Worm (Caenorhabditis elegans) whole organism, L1 larva: ENCODE data around the gene sre-15.
A peak's percentile ranks its signal among the peaks of the same experiment; 100 is the strongest.

Experiments used
- F16B12.6 ChIP-seq: fragments of 150-350 bp; optimal IDR thresholded peaks from 2 replicates; lab custom pipeline; 2014; ENCODE audit warnings: missing biosample characterization, missing genetic modification characterization
- aha-1 ChIP-seq: fragments of 150-350 bp; optimal IDR thresholded peaks from 2 replicates; lab custom pipeline; 2014; ENCODE audit warnings: missing biosample characterization, missing genetic modification characterization
- aly-2 ChIP-seq: fragments of 150-350 bp; optimal IDR thresholded peaks from 2 replicates; lab custom pipeline; 2014; ENCODE audit warnings: missing biosample characterization, missing genetic modification characterization
- blmp-1 ChIP-seq: fragments of 150-350 bp; optimal IDR thresholded peaks from 2 replicates; lab custom pipeline; 2014; ENCODE audit warnings: missing biosample characterization, missing genetic modification characterization
- ceh-63 ChIP-seq: fragments of 200-800 bp; sonication (Bioruptor generic); optimal IDR thresholded peaks from 2 replicates; lab custom pipeline; 2018; ENCODE audit warnings: mild to moderate bottlenecking, missing genetic modification characterization, missing compliant biosample characterization
- ceh-90 ChIP-seq: sonication (generic microtip); optimal IDR thresholded peaks from 2 replicates; lab custom pipeline; 2016; ENCODE audit warnings: missing genetic modification characterization, missing compliant biosample characterization
- ces-1 ChIP-seq: fragments of 150-350 bp; optimal IDR thresholded peaks from 2 replicates; lab custom pipeline; 2014; ENCODE audit warnings: missing biosample characterization, missing genetic modification reagents, missing genetic modification characterization
- dsc-1 ChIP-seq: sonication (generic microtip); optimal IDR thresholded peaks from 2 replicates; lab custom pipeline; 2016; ENCODE audit warnings: mild to moderate bottlenecking, missing genetic modification characterization, missing compliant biosample characterization
- ets-5 ChIP-seq: fragments of 200-800 bp; sonication (Bioruptor generic); IDR thresholded peaks from 2 replicates; pipeline ENCODE4 v1.3.6; 2022; ENCODE audit warnings: missing genetic modification characterization, missing compliant biosample characterization
- fkh-8 ChIP-seq: sonication (generic microtip); optimal IDR thresholded peaks from 2 replicates; lab custom pipeline; 2016; ENCODE audit warnings: mild to moderate bottlenecking, missing genetic modification characterization, missing compliant biosample characterization
- grh-1 ChIP-seq: fragments of 200-800 bp; sonication (Bioruptor generic); IDR thresholded peaks from 2 replicates; pipeline ENCODE4 v1.3.6; 2022; ENCODE audit warnings: missing genetic modification reagents, missing genetic modification characterization, missing compliant biosample characterization
- hpl-2 ChIP-seq: fragments of 150-350 bp; optimal IDR thresholded peaks from 2 replicates; lab custom pipeline; 2014; ENCODE audit warnings: missing biosample characterization, missing genetic modification reagents, missing genetic modification characterization
- irx-1 ChIP-seq: sonication (generic microtip); optimal IDR thresholded peaks from 2 replicates; lab custom pipeline; 2016; ENCODE audit warnings: missing genetic modification characterization, missing compliant biosample characterization
- lin-13 ChIP-seq: fragments of 150-350 bp; optimal IDR thresholded peaks from 2 replicates; lab custom pipeline; 2014; ENCODE audit warnings: missing biosample characterization, missing genetic modification reagents, missing genetic modification characterization
- lin-14 ChIP-seq: fragments of 200-800 bp; sonication (Bioruptor generic); optimal IDR thresholded peaks from 2 replicates; lab custom pipeline; 2018; ENCODE audit warnings: mild to moderate bottlenecking, missing genetic modification characterization, moderate library complexity, missing compliant biosample characterization
- lin-15B ChIP-seq: fragments of 150-350 bp; sonication (generic microtip); optimal IDR thresholded peaks from 3 replicates; lab custom pipeline; 2014; ENCODE audit warnings: missing biosample characterization, missing genetic modification characterization
- lir-3 ChIP-seq: sonication (generic microtip); optimal IDR thresholded peaks from 2 replicates; lab custom pipeline; 2016; ENCODE audit warnings: mild to moderate bottlenecking, missing genetic modification characterization, moderate library complexity, missing compliant biosample characterization; ENCODE audit not compliant: poor library complexity
- mep-1 ChIP-seq: fragments of 150-350 bp; optimal IDR thresholded peaks from 2 replicates; lab custom pipeline; 2014; ENCODE audit warnings: missing biosample characterization, missing genetic modification characterization
- nhr-12 ChIP-seq: sonication (generic microtip); optimal IDR thresholded peaks from 2 replicates; lab custom pipeline; 2017; ENCODE audit warnings: missing biosample characterization, missing genetic modification characterization
- nhr-237 ChIP-seq: fragments of 150-350 bp; optimal IDR thresholded peaks from 2 replicates; lab custom pipeline; 2014; ENCODE audit warnings: missing biosample characterization, missing genetic modification characterization
- nhr-76 ChIP-seq: sonication (generic microtip); optimal IDR thresholded peaks from 2 replicates; lab custom pipeline; 2017; ENCODE audit warnings: missing biosample characterization, missing genetic modification characterization
- nhr-77 ChIP-seq: fragments of 150-350 bp; optimal IDR thresholded peaks from 2 replicates; lab custom pipeline; 2014; ENCODE audit warnings: missing biosample characterization, missing genetic modification characterization
- nhr-85 ChIP-seq: sonication (generic microtip); peaks from one replicate; lab custom pipeline; 2016; ENCODE audit warnings: missing genetic modification characterization, inconsistent platforms, missing compliant biosample characterization
- nhr-90 ChIP-seq: sonication (generic microtip); optimal IDR thresholded peaks from 2 replicates; lab custom pipeline; 2016; ENCODE audit warnings: mild to moderate bottlenecking, missing genetic modification characterization, missing compliant biosample characterization; ENCODE audit not compliant: poor library complexity
- pag-3 ChIP-seq: sonication (generic microtip); optimal IDR thresholded peaks from 2 replicates; lab custom pipeline; 2017; ENCODE audit warnings: missing genetic modification characterization, mild to moderate bottlenecking, missing compliant biosample characterization, antibody characterized with exemption, borderline replicate concordance; ENCODE audit not compliant: insufficient read depth
- skn-1 ChIP-seq: fragments of 150-350 bp; optimal IDR thresholded peaks from 2 replicates; lab custom pipeline; 2014; ENCODE audit warnings: missing biosample characterization, missing genetic modification characterization
- snpc-4 ChIP-seq: fragments of 150-350 bp; optimal IDR thresholded peaks from 2 replicates; lab custom pipeline; 2014; ENCODE audit warnings: missing biosample characterization, missing genetic modification characterization
- sox-4 ChIP-seq: sonication (generic microtip); optimal IDR thresholded peaks from 2 replicates; lab custom pipeline; 2016; ENCODE audit warnings: missing genetic modification characterization, missing compliant biosample characterization
- sptf-1 ChIP-seq: fragments of 150-350 bp; optimal IDR thresholded peaks from 2 replicates; lab custom pipeline; 2014; ENCODE audit warnings: missing biosample characterization, missing genetic modification characterization
- sup-37 ChIP-seq: fragments of 200-800 bp; sonication (Bioruptor generic); optimal IDR thresholded peaks from 2 replicates; lab custom pipeline; 2018; ENCODE audit warnings: mild to moderate bottlenecking, missing genetic modification characterization, missing compliant biosample characterization
- unc-62 ChIP-seq: fragments of 150-350 bp; optimal IDR thresholded peaks from 2 replicates; lab custom pipeline; 2014; ENCODE audit warnings: missing biosample characterization, missing genetic modification reagents, missing genetic modification characterization
- unc-98 ChIP-seq: fragments of 200-800 bp; sonication (Bioruptor generic); IDR thresholded peaks from 2 replicates; pipeline ENCODE4 v1.3.6; 2022; ENCODE audit warnings: missing genetic modification characterization, missing compliant biosample characterization
- xbp-1 ChIP-seq: sonication (generic microtip); optimal IDR thresholded peaks from 2 replicates; lab custom pipeline; 2016; ENCODE audit warnings: missing genetic modification characterization, missing compliant biosample characterization
- ztf-11 ChIP-seq, 2 experiments: sonication (generic microtip); optimal IDR thresholded peaks; 2 replicates each; lab custom pipeline; 2016 to 2017; ENCODE audit warnings: missing genetic modification characterization in 2 of 2, missing biosample characterization in 1 of 2, missing compliant biosample characterization in 1 of 2
- ztf-4 ChIP-seq: fragments of 150-350 bp; optimal IDR thresholded peaks from 2 replicates; lab custom pipeline; 2014; ENCODE audit warnings: missing biosample characterization, missing genetic modification characterization

The sre-15 gene

ce11 chrIV:12238851-12239250, 5.8 kb downstream of the sre-15 start, which contains the start of gene sre-19:
Gene sre-19 (minus strand): TSS chrIV:12238951.
- TF ChIP-seq sup-37 (GFP tag; lab: Kevin White, UChicago): no peak
- no peak for TF ChIP-seq snpc-4 (tag; lab: Kevin White, UChicago)
- TF ChIP-seq lin-14: no peak
- TF ChIP-seq grh-1 (GFP tag; lab: Robert Waterston, UW): no peak
- TF ChIP-seq lir-3 (tag; lab: Kevin White, UChicago): no peak
- no peak for TF ChIP-seq unc-98
- no peak for TF ChIP-seq F16B12.6
- TF ChIP-seq xbp-1 (tag; lab: Kevin White, UChicago): no peak
- TF ChIP-seq unc-62: no peak
- TF ChIP-seq irx-1 (tag; lab: Kevin White, UChicago): no peak
- TF ChIP-seq nhr-77 (tag; lab: Kevin White, UChicago): no peak
- no peak for TF ChIP-seq nhr-76 (tag; lab: Kevin White, UChicago)
- TF ChIP-seq nhr-85 (tag; lab: Kevin White, UChicago): no peak
- TF ChIP-seq aha-1: no peak
- TF ChIP-seq skn-1: no peak
- TF ChIP-seq mep-1 (tag; lab: Kevin White, UChicago): no peak
- TF ChIP-seq nhr-12 (tag; lab: Kevin White, UChicago): no peak
- TF ChIP-seq aly-2 (tag; lab: Kevin White, UChicago): no peak
- no peak for TF ChIP-seq pag-3 (tag; lab: Kevin White, UChicago)

- TF ChIP-seq fkh-8 (tag; lab: Kevin White, UChicago) (peak; percentile 31), nhr-237 (no peak)
- TF ChIP-seq, all 84 proteins: peak for 1
These were observed 8.6 kb downstream of the sre-15 start, which contains the start of gene sre-16 for ce11 chrIV:12236011-12236410. Gene sre-16 (minus strand): TSS chrIV:12236111.

DNA sequence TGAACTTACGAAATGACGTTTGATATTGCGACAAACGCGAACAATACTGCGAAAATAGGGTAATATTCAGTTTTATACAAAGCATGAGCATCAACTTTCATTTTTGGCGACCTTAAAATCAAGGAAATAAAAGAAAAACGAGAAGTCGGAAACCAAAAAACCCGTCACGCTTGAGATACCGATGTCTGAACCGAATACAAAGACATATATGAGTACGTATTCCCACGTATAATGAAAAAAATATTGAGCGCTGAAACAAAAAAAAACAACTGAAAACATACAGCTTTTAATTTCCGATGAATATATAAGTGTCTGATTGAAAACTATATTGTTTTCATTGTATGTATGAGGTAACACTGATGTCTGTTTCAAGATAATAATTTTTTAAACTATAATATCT, 14.9 kb downstream of the sre-15 start, which contains the start of gene sre-18:
TSS of gene sre-18 (minus strand) at position 101 of the 400 bp plus-strand sequence.
- TF ChIP-seq lin-13 (GFP tag; lab: Kevin White, UChicago): no peak
- no peak for TF ChIP-seq dsc-1 (tag; lab: Kevin White, UChicago)
- no peak for TF ChIP-seq lin-15B
- no peak for TF ChIP-seq ceh-63 (GFP tag; lab: Kevin White, UChicago)

DNA sequence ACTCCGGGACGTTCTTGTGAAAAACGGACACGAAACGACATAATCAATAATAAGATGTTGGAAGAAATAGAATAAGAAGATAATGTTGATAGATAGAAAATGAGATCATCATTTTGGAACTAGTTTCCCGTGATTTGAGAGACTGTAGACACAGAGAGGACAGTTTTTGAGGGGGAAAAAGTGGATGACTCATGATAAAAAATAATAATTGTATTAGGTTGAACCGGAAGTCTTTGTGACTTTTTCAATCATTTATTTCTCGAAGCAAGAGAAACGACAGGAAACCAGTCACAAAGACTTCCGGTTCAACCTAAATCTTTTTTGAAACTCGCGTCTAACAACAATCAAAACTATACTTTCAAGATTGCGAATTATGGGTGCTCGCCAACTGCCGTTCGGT, 17.6 kb downstream of the sre-15 start, which contains the start of gene mlt-3:
TSS of gene mlt-3 (minus strand) at position 101 of the 400 bp plus-strand sequence.
- no peak for TF ChIP-seq nhr-12 (tag; lab: Kevin White, UChicago)
- no peak for TF ChIP-seq snpc-4 (tag; lab: Kevin White, UChicago)
- TF ChIP-seq hpl-2 (GFP tag; lab: Kevin White, UChicago): no peak
- no peak for TF ChIP-seq sptf-1 (tag; lab: Kevin White, UChicago)
- TF ChIP-seq ztf-11 (tag; optimal IDR thresholded peaks at IDR 0.05; lab: Kevin White, UChicago): no peak
- no peak for TF ChIP-seq ztf-4 (tag; lab: Kevin White, UChicago)
- TF ChIP-seq ces-1: no peak
- TF ChIP-seq ceh-63 (GFP tag; lab: Kevin White, UChicago): no peak
- peak; percentile 21 for TF ChIP-seq blmp-1
- no peak for TF ChIP-seq ceh-90
- TF ChIP-seq nhr-85 (tag; lab: Kevin White, UChicago): peak; percentile 20
- no peak for TF ChIP-seq sox-4 (tag; lab: Kevin White, UChicago)
- no peak for TF ChIP-seq nhr-90 (tag; lab: Kevin White, UChicago)

DNA sequence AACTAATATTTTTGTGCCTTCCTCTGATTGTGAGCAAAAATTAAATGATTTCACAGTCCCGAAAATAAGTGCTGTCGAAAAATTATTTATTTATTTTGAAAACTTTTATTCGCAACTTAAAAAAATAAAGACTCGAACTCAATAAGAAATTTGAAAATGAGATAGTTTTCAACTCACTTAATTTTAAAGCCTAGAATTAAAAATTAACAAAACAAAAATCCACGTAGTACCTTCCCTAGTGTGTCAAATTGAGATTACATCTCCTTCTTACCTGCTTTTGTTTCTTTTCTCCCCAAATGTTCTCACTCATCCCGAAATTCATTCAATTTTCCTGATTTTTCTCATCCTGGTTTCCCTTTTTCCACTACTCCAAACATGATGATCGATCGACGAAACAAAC, 25.3 kb downstream of the sre-15 start, which contains the start of gene F35G2.5:
TSS of gene F35G2.5 (plus strand) at position 301 of the 400 bp plus-strand sequence.
- no peak for TF ChIP-seq mep-1 (tag; lab: Kevin White, UChicago)
- TF ChIP-seq ets-5 (GFP tag; lab: Robert Waterston, UW): no peak
- TF ChIP-seq, all 84 proteins: peak for 0
